Fruit fly (Drosophila melanogaster) whole organism, embryonic: ENCODE measurements around the gene CG14273.

ENCODE experiments used
- B-H1 ChIP-seq: fragments of 200-800 bp; sonication (Bioruptor generic); IDR thresholded peaks from 3 replicates; pipeline ENCODE4 v1.3.6; 2022; ENCODE audit warnings: missing biosample characterization, missing genetic modification characterization
- Bgb ChIP-seq: fragments of 200-800 bp; sonication (Bioruptor generic); IDR thresholded peaks from 2 replicates; pipeline ENCODE4 v1.3.6; 2022; ENCODE audit warnings: missing biosample characterization, missing genetic modification characterization; ENCODE audit not compliant: partially characterized antibody
- CG11560 ChIP-seq: fragments of 200-800 bp; sonication (Bioruptor generic); IDR thresholded peaks from 3 replicates; pipeline ENCODE4 v1.3.6; 2022; ENCODE audit warnings: missing biosample characterization, missing genetic modification characterization
- CG11723 ChIP-seq: fragments of 200-800 bp; sonication (Bioruptor generic); optimal IDR thresholded peaks from 2 replicates; lab custom pipeline; 2017; ENCODE audit warnings: missing biosample characterization, mild to moderate bottlenecking, missing genetic modification characterization
- CG13296 ChIP-seq: fragments of 200-800 bp; sonication (Bioruptor generic); optimal IDR thresholded peaks from 3 replicates; lab custom pipeline; 2018; ENCODE audit warnings: missing biosample characterization, mild to moderate bottlenecking, missing genetic modification characterization
- CG17612 ChIP-seq: fragments of 200-800 bp; sonication (Bioruptor generic); IDR thresholded peaks from 2 replicates; pipeline ENCODE4 v1.3.6; 2022; ENCODE audit warnings: missing biosample characterization, missing genetic modification characterization
- CG17802 ChIP-seq: fragments of 200-800 bp; sonication (Bioruptor generic); optimal IDR thresholded peaks from 2 replicates; lab custom pipeline; 2018; ENCODE audit warnings: missing biosample characterization, mild to moderate bottlenecking, missing genetic modification characterization, moderate library complexity
- CG1832 ChIP-seq: fragments of 200-800 bp; sonication (Bioruptor generic); optimal IDR thresholded peaks from 2 replicates; lab custom pipeline; 2017; ENCODE audit warnings: missing biosample characterization, mild to moderate bottlenecking, missing genetic modification characterization, inconsistent platforms
- CG2875 ChIP-seq: fragments of 200-800 bp; sonication (Bioruptor generic); optimal IDR thresholded peaks from 2 replicates; lab custom pipeline; 2017; ENCODE audit warnings: missing biosample characterization, mild to moderate bottlenecking, missing genetic modification characterization, missing genetic modification reagents
- CG3726 ChIP-seq: fragments of 200-800 bp; sonication (Bioruptor generic); IDR thresholded peaks from 3 replicates; pipeline ENCODE4, ENCODE4 v1.3.6; 2022; ENCODE audit warnings: missing biosample characterization, missing genetic modification characterization
- CG3995 ChIP-seq: fragments of 200-800 bp; sonication (Bioruptor generic); optimal IDR thresholded peaks from 3 replicates; lab custom pipeline; 2016; ENCODE audit warnings: missing biosample characterization, missing genetic modification characterization
- CG4282 ChIP-seq: fragments of 200-800 bp; sonication (Bioruptor generic); optimal IDR thresholded peaks from 2 replicates; lab custom pipeline; 2016; ENCODE audit warnings: missing biosample characterization, missing genetic modification characterization
- CG4707 ChIP-seq: fragments of 200-800 bp; sonication (Bioruptor generic); optimal IDR thresholded peaks from 2 replicates; lab custom pipeline; 2018; ENCODE audit warnings: missing biosample characterization, mild to moderate bottlenecking, missing genetic modification characterization, moderate library complexity
- CG6254 ChIP-seq: fragments of 200-800 bp; sonication (Bioruptor generic); optimal IDR thresholded peaks from 3 replicates; lab custom pipeline; 2017; ENCODE audit warnings: mild to moderate bottlenecking, missing biosample characterization, missing genetic modification reagents, missing genetic modification characterization
- CG6272 ChIP-seq: fragments of 200-800 bp; sonication (Bioruptor generic); IDR thresholded peaks from 2 replicates; pipeline ENCODE4 v1.3.6; 2022; ENCODE audit warnings: missing biosample characterization, missing genetic modification characterization
- CG6765 ChIP-seq: fragments of 200-800 bp; sonication (Bioruptor generic); optimal IDR thresholded peaks from 3 replicates; lab custom pipeline; 2017; ENCODE audit warnings: missing biosample characterization, mild to moderate bottlenecking, missing genetic modification characterization
- CG6791 ChIP-seq: fragments of 200-800 bp; sonication (Bioruptor generic); IDR thresholded peaks from 3 replicates; pipeline ENCODE4 v1.3.6; 2022; ENCODE audit warnings: missing biosample characterization, missing genetic modification characterization; ENCODE audit not compliant: partially characterized antibody
- CG7745 ChIP-seq: fragments of 200-800 bp; sonication (Bioruptor generic); optimal IDR thresholded peaks from 2 replicates; lab custom pipeline; 2018; ENCODE audit warnings: missing biosample characterization, mild to moderate bottlenecking, missing genetic modification characterization, moderate library complexity
- CG8359 ChIP-seq: fragments of 200-800 bp; sonication (Bioruptor generic); optimal IDR thresholded peaks from 2 replicates; lab custom pipeline; 2017; ENCODE audit warnings: missing biosample characterization, mild to moderate bottlenecking, missing genetic modification characterization, borderline replicate concordance
- CG8924 ChIP-seq: fragments of 200-800 bp; optimal IDR thresholded peaks from 3 replicates; lab custom pipeline; 2019; ENCODE audit warnings: missing biosample characterization, mild to moderate bottlenecking, missing genetic modification characterization, moderate library complexity
- CG9876 ChIP-seq: fragments of 200-800 bp; sonication (Bioruptor generic); optimal IDR thresholded peaks from 2 replicates; lab custom pipeline; 2016; ENCODE audit warnings: missing biosample characterization, missing genetic modification characterization
- CG9932 ChIP-seq: fragments of 200-800 bp; sonication (Bioruptor generic); IDR thresholded peaks from 2 replicates; pipeline ENCODE4 v1.3.6; 2022; ENCODE audit warnings: missing biosample characterization, missing genetic modification characterization
- CHES-1-like ChIP-seq: fragments of 200-800 bp; sonication (Bioruptor generic); optimal IDR thresholded peaks from 2 replicates; lab custom pipeline; 2016; ENCODE audit warnings: missing biosample characterization, missing genetic modification characterization
- Dip2 ChIP-seq: fragments of 200-800 bp; sonication (Bioruptor generic); IDR thresholded peaks from 2 replicates; pipeline ENCODE4 v1.3.6; 2022; ENCODE audit warnings: missing biosample characterization, missing genetic modification characterization
- ERR ChIP-seq: fragments of 200-800 bp; sonication (Bioruptor generic); optimal IDR thresholded peaks from 2 replicates; lab custom pipeline; 2016; ENCODE audit warnings: missing biosample characterization, missing genetic modification characterization
- HHEX ChIP-seq: fragments of 200-800 bp; sonication (Bioruptor generic); optimal IDR thresholded peaks from 3 replicates; lab custom pipeline; 2017; ENCODE audit warnings: missing biosample characterization, mild to moderate bottlenecking, missing genetic modification characterization, missing genetic modification reagents
- Meics ChIP-seq: fragments of 200-800 bp; sonication (Bioruptor generic); optimal IDR thresholded peaks from 2 replicates; lab custom pipeline; 2017; ENCODE audit warnings: missing biosample characterization, mild to moderate bottlenecking, missing genetic modification characterization
- Six4 ChIP-seq: fragments of 200-800 bp; sonication (Bioruptor generic); optimal IDR thresholded peaks from 2 replicates; lab custom pipeline; 2016; ENCODE audit warnings: missing biosample characterization, missing genetic modification characterization
- Sox100B ChIP-seq: fragments of 200-800 bp; sonication (Bioruptor generic); optimal IDR thresholded peaks from 3 replicates; lab custom pipeline; 2018; ENCODE audit warnings: missing biosample characterization, mild to moderate bottlenecking, missing genetic modification characterization
- Taf1 ChIP-seq: fragments of 200-800 bp; sonication (Bioruptor generic); IDR thresholded peaks from 2 replicates; pipeline ENCODE4 v1.3.6; 2022; ENCODE audit warnings: missing biosample characterization, missing genetic modification characterization
- ac ChIP-seq: fragments of 200-800 bp; sonication (Bioruptor generic); optimal IDR thresholded peaks from 3 replicates; lab custom pipeline; 2017; ENCODE audit warnings: missing biosample characterization, mild to moderate bottlenecking, missing genetic modification characterization
- bcd ChIP-seq: fragments of 200-800 bp; sonication (Bioruptor generic); optimal IDR thresholded peaks from 2 replicates; lab custom pipeline; 2017; ENCODE audit warnings: missing biosample characterization, mild to moderate bottlenecking, missing genetic modification characterization
- bigmax ChIP-seq: fragments of 200-800 bp; sonication (Bioruptor generic); optimal IDR thresholded peaks from 2 replicates; lab custom pipeline; 2018; ENCODE audit warnings: missing biosample characterization, mild to moderate bottlenecking, missing genetic modification characterization
- bsh ChIP-seq, 2 experiments: fragments of 200-800 bp; sonication (Bioruptor generic); optimal IDR thresholded peaks; 2 replicates each; lab custom pipeline; 2017 to 2018; ENCODE audit warnings: mild to moderate bottlenecking in 2 of 2, missing biosample characterization in 2 of 2, missing genetic modification characterization in 2 of 2, moderate library complexity in 1 of 2
- cad ChIP-seq: fragments of >200 bp; optimal IDR thresholded peaks from 2 replicates; lab custom pipeline; 2017; ENCODE audit warnings: missing biosample characterization, missing genetic modification characterization
- dm ChIP-seq: fragments of 200-800 bp; sonication (Bioruptor generic); optimal IDR thresholded peaks from 3 replicates; lab custom pipeline; 2016; ENCODE audit warnings: missing biosample characterization, missing genetic modification characterization
- h ChIP-seq: fragments of >200 bp; optimal IDR thresholded peaks from 2 replicates; lab custom pipeline; 2017
- hb ChIP-seq: fragments of 200-800 bp; sonication (Bioruptor generic); IDR thresholded peaks from 3 replicates; pipeline ENCODE4 v1.3.6; 2022; ENCODE audit warnings: missing biosample characterization, missing genetic modification characterization; ENCODE audit not compliant: partially characterized antibody
- lab ChIP-seq: fragments of 200-800 bp; sonication (Bioruptor generic); optimal IDR thresholded peaks from 3 replicates; lab custom pipeline; 2017; ENCODE audit warnings: missing biosample characterization, missing genetic modification characterization, mild to moderate bottlenecking, moderate library complexity, missing genetic modification reagents
- oc ChIP-seq: fragments of 200-800 bp; sonication (Bioruptor generic); optimal IDR thresholded peaks from 2 replicates; lab custom pipeline; 2018; ENCODE audit warnings: missing biosample characterization, mild to moderate bottlenecking, missing genetic modification characterization, moderate library complexity
- onecut ChIP-seq: fragments of 200-800 bp; sonication (Bioruptor generic); IDR thresholded peaks from 2 replicates; pipeline ENCODE4 v1.3.6; 2022; ENCODE audit warnings: missing biosample characterization, missing genetic modification characterization
- pan ChIP-seq, 4 experiments: fragments of >200 bp in 3 of 4; fragments of 200-800 bp in 1 of 4; sonication (Bioruptor generic) in 1 of 4; optimal IDR thresholded peaks in 3 of 4; IDR thresholded peaks in 1 of 4; 2 replicates each; pipeline versions ENCODE4 v1.3.6 to Lab custom; 2017 to 2022; ENCODE audit warnings: missing biosample characterization in 2 of 4, missing genetic modification characterization in 2 of 4, mixed read lengths in 1 of 4
- prd ChIP-seq, 3 experiments: fragments of >200 bp in 2 of 3; fragments of 200-800 bp in 1 of 3; sonication (Bioruptor generic) in 1 of 3; optimal IDR thresholded peaks in 2 of 3; IDR thresholded peaks in 1 of 3; 2 replicates in 2 of 3; 3 replicates in 1 of 3; pipeline versions ENCODE4 v1.3.6 to Lab custom; 2017 to 2022; ENCODE audit warnings: missing biosample characterization in 1 of 3, missing genetic modification characterization in 1 of 3
- seq ChIP-seq: fragments of 200-800 bp; sonication (Bioruptor generic); IDR thresholded peaks from 2 replicates; pipeline ENCODE4 v1.3.6; 2022; ENCODE audit warnings: missing biosample characterization, missing genetic modification characterization
- slp2 ChIP-seq: fragments of 200-800 bp; sonication (Bioruptor generic); optimal IDR thresholded peaks from 2 replicates; lab custom pipeline; 2016; ENCODE audit warnings: missing biosample characterization, missing genetic modification characterization
- vnd ChIP-seq: fragments of 200-800 bp; sonication (Bioruptor generic); IDR thresholded peaks from 3 replicates; pipeline ENCODE4 v1.3.6; 2022; ENCODE audit warnings: missing biosample characterization, missing genetic modification characterization; ENCODE audit not compliant: partially characterized antibody
- vvl ChIP-seq: fragments of 200-800 bp; sonication (Bioruptor generic); IDR thresholded peaks from 2 replicates; pipeline ENCODE4 v1.3.6; 2022; ENCODE audit warnings: missing biosample characterization, missing genetic modification characterization

The CG14273 gene

DNA sequence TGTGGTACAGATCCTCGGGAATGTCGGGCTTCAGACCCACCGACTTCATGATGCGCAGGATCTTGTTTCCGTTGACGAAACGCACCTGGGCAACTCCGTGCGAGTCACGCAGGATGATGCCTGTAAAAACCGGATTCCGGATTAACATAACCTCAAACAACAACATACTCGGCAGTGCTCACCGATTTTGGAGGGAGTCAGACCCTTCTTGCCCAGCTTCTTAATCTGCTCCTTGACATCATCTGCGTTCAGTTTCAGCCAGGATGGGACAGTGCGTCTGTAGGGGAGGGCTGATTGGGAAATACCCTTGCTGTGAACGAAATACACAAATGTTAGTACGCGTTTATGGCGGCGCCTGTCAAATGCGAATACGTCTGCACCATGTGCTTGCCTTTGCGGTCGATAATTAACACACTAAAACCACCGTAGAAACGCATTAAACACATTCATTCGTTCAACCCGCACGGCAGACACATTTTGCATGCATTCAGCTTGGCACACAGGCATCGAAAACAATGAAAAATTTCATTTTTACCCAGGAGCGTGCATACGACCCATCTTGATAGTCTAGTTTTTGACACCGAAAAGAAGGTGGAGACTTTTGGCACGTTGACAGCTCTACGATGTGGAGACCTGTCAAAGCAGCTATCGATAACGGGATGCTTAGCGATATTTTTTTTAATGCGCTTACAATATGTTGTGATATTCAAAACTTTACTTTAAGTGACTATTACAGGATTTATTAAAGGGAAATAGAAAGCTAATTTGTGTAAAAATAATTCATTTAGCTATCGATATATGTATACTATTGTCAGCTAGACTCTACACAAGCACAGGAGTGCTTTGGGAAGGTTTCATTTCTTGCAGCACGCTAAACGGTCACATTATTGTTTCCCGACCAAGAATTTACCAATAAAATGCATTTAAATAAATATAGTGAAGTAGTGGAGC lies 21.8 kb downstream of the CG14273 start, which contains the start of the genes RpS13 and CSN8 (continued):
- no peak for TF ChIP-seq Taf1
- peak; percentile 95 for TF ChIP-seq bigmax (GFP tag; lab: Kevin White, UChicago)
- TF ChIP-seq CG7745: no peak
- TF ChIP-seq CG9932 (GFP tag; lab: Robert Waterston, UW): no peak
- no peak for TF ChIP-seq CG6254 (GFP tag; lab: Kevin White, UChicago)
- peak; percentile 59 for TF ChIP-seq CG6765
- no peak for TF ChIP-seq CG4282 (GFP tag; lab: Kevin White, UChicago)
- TF ChIP-seq CG6791 (GFP tag; lab: Robert Waterston, UW): peak; percentile 86
- TF ChIP-seq CG11560 (tag; lab: Robert Waterston, UW): no peak
- TF ChIP-seq CG13296 (GFP tag; lab: Kevin White, UChicago): peak; percentile 38
- TF ChIP-seq h (lab: Kevin White, UChicago): no peak
- peak; percentile 25 for TF ChIP-seq lab (GFP tag; lab: Kevin White, UChicago)
- no peak for TF ChIP-seq CG3726 (GFP tag; lab: Robert Waterston, UW)
- no peak for TF ChIP-seq Dip2
- TF ChIP-seq CG17612: no peak
- TF ChIP-seq Six4 (GFP tag; lab: Kevin White, UChicago): no peak
- TF ChIP-seq Meics: peak; percentile 31
- TF ChIP-seq CG17802 (tag; lab: Kevin White, UChicago): no peak
- no peak for TF ChIP-seq Sox100B (GFP tag; lab: Kevin White, UChicago)
- TF ChIP-seq CG8924 (tag; lab: Kevin White, UChicago): peak; percentile 38
- TF ChIP-seq ERR (GFP tag; lab: Kevin White, UChicago): no peak
- peak; percentile 90 for TF ChIP-seq vnd (GFP tag; lab: Robert Waterston, UW)
- no peak for TF ChIP-seq cad (GFP tag; lab: Kevin White, UChicago)
- TF ChIP-seq CG11723 (GFP tag; lab: Kevin White, UChicago): no peak
- peak; percentile 94 for TF ChIP-seq hb (GFP tag; lab: Robert Waterston, UW)
- TF ChIP-seq onecut (GFP tag; lab: Robert Waterston, UW): no peak
- no peak for TF ChIP-seq slp2 (GFP tag; lab: Kevin White, UChicago)
- TF ChIP-seq CG2875 (GFP tag; lab: Kevin White, UChicago): no peak
- TF ChIP-seq CG4707: no peak
- TF ChIP-seq oc (tag; lab: Kevin White, UChicago): no peak
- no peak for TF ChIP-seq prd (optimal IDR thresholded peaks at IDR 0.05; lab: Kevin White, UChicago)
- no peak for TF ChIP-seq prd (GFP tag; IDR thresholded peaks at IDR 0.05; lab: Robert Waterston, UW)
- TF ChIP-seq CHES-1-like (GFP tag; lab: Kevin White, UChicago): peak; percentile 8
- peak; percentile 11 for TF ChIP-seq bcd (GFP tag; lab: Kevin White, UChicago)
- no peak for TF ChIP-seq HHEX (GFP tag; lab: Kevin White, UChicago)
- TF ChIP-seq CG1832 (GFP tag; lab: Kevin White, UChicago): no peak
- TF ChIP-seq vvl (GFP tag; lab: Robert Waterston, UW): peak; percentile 13; the same call in 1 of the 2 replicates
- no peak for TF ChIP-seq pan (optimal IDR thresholded peaks at IDR 0.05; lab: Kevin White, UChicago)
- no peak for TF ChIP-seq pan (GFP tag; optimal IDR thresholded peaks at IDR 0.05 in 1 of 2, IDR thresholded peaks at IDR 0.05 in 1 of 2)
- peak; percentile 81 for TF ChIP-seq CG3995 (GFP tag; lab: Kevin White, UChicago)
- no peak for TF ChIP-seq seq (GFP tag; lab: Robert Waterston, UW)
- no peak for TF ChIP-seq CG6272 (GFP tag; lab: Robert Waterston, UW)
- TF ChIP-seq dm (GFP tag; lab: Kevin White, UChicago): peak; percentile 92
- TF ChIP-seq Bgb (GFP tag; lab: Robert Waterston, UW): peak; percentile 90
- TF ChIP-seq CG8359 (GFP tag; lab: Kevin White, UChicago): peak; percentile 27
- peak in 1 of 2 experiments; percentile 7 for TF ChIP-seq bsh (GFP tag; optimal IDR thresholded peaks at IDR 0.05; lab: Kevin White, UChicago)
- no peak for TF ChIP-seq ac (GFP tag; lab: Kevin White, UChicago)
- TF ChIP-seq B-H1 (GFP tag; lab: Robert Waterston, UW): no peak
- TF ChIP-seq CG9876: no peak
